Worm (Caenorhabditis elegans) whole organism, L3 larva: ENCODE measurements around the gene tps-2.
A peak's percentile ranks its signal among the peaks of the same experiment; 100 is the strongest.

Source experiments
- R02D3.7 ChIP-seq: fragments of 150-350 bp; optimal IDR thresholded peaks from 2 replicates; lab custom pipeline; 2014; ENCODE audit warnings: missing biosample characterization, missing genetic modification characterization
- ama-1 ChIP-seq: fragments of 150-350 bp; optimal IDR thresholded peaks from 2 replicates; lab custom pipeline; 2018
- ceh-28 ChIP-seq: fragments of 150-350 bp; optimal IDR thresholded peaks from 2 replicates; lab custom pipeline; 2014; ENCODE audit warnings: missing biosample characterization, missing genetic modification reagents, missing genetic modification characterization
- ceh-82 ChIP-seq: fragments of 150-350 bp; optimal IDR thresholded peaks from 2 replicates; lab custom pipeline; 2014; ENCODE audit warnings: missing biosample characterization, missing genetic modification characterization
- ceh-9 ChIP-seq: sonication (generic microtip); optimal IDR thresholded peaks from 2 replicates; lab custom pipeline; 2018; ENCODE audit warnings: missing biosample characterization, missing genetic modification characterization
- egl-5 ChIP-seq: fragments of 150-350 bp; optimal IDR thresholded peaks from 2 replicates; lab custom pipeline; 2017; ENCODE audit warnings: missing biosample characterization, missing genetic modification reagents, missing genetic modification characterization, inconsistent platforms
- elt-1 ChIP-seq: fragments of 150-350 bp; optimal IDR thresholded peaks from 2 replicates; lab custom pipeline; 2014; ENCODE audit warnings: missing biosample characterization, missing genetic modification characterization
- elt-2 ChIP-seq: sonication (generic microtip); optimal IDR thresholded peaks from 2 replicates; lab custom pipeline; 2016; ENCODE audit warnings: missing genetic modification reagents, mild to moderate bottlenecking, missing genetic modification characterization, missing compliant biosample characterization
- elt-3 ChIP-seq, 3 experiments: fragments of 150-350 bp in 1 of 3; sonication (generic microtip) in 2 of 3; optimal IDR thresholded peaks; 2 replicates in 2 of 3; 4 replicates in 1 of 3; lab custom pipeline; 2014 to 2017; ENCODE audit warnings: missing biosample characterization in 3 of 3, missing genetic modification characterization in 3 of 3
- fos-1 ChIP-seq: fragments of 150-350 bp; optimal IDR thresholded peaks from 2 replicates; lab custom pipeline; 2014; ENCODE audit warnings: missing biosample characterization, missing genetic modification characterization
- hmg-11 ChIP-seq: sonication (generic microtip); optimal IDR thresholded peaks from 2 replicates; lab custom pipeline; 2016; ENCODE audit warnings: missing genetic modification characterization, missing compliant biosample characterization
- jun-1 ChIP-seq: fragments of 150-350 bp; optimal IDR thresholded peaks from 2 replicates; lab custom pipeline; 2014; ENCODE audit warnings: missing biosample characterization, missing genetic modification reagents, missing genetic modification characterization
- lin-15B ChIP-seq: fragments of 150-350 bp; optimal IDR thresholded peaks from 2 replicates; lab custom pipeline; 2014; ENCODE audit warnings: missing biosample characterization, missing genetic modification characterization
- lsy-12 ChIP-seq: sonication (generic microtip); optimal IDR thresholded peaks from 2 replicates; lab custom pipeline; 2016; ENCODE audit warnings: mild to moderate bottlenecking, missing genetic modification characterization, missing compliant biosample characterization
- mdl-1 ChIP-seq: fragments of 150-350 bp; optimal IDR thresholded peaks from 2 replicates; lab custom pipeline; 2014; ENCODE audit warnings: missing biosample characterization, missing genetic modification characterization
- nfya-1 ChIP-seq: sonication (generic microtip); optimal IDR thresholded peaks from 2 replicates; lab custom pipeline; 2017; ENCODE audit warnings: missing genetic modification characterization, mild to moderate bottlenecking, missing compliant biosample characterization, antibody characterized with exemption, moderate library complexity; ENCODE audit not compliant: insufficient read depth
- nhr-23 ChIP-seq: fragments of 150-350 bp; optimal IDR thresholded peaks from 2 replicates; lab custom pipeline; 2014; ENCODE audit warnings: missing biosample characterization, missing genetic modification reagents, missing genetic modification characterization
- nhr-25 ChIP-seq: sonication (generic microtip); optimal IDR thresholded peaks from 2 replicates; lab custom pipeline; 2017; ENCODE audit warnings: missing biosample characterization, missing genetic modification characterization
- nhr-28 ChIP-seq: fragments of 150-350 bp; optimal IDR thresholded peaks from 2 replicates; lab custom pipeline; 2014; ENCODE audit warnings: missing biosample characterization, missing genetic modification characterization
- nhr-43 ChIP-seq: sonication (generic microtip); optimal IDR thresholded peaks from 2 replicates; lab custom pipeline; 2016; ENCODE audit warnings: mild to moderate bottlenecking, missing genetic modification characterization, missing compliant biosample characterization; ENCODE audit not compliant: poor library complexity, severe bottlenecking
- nhr-77 ChIP-seq: fragments of 150-350 bp; optimal IDR thresholded peaks from 2 replicates; lab custom pipeline; 2014; ENCODE audit warnings: missing biosample characterization, missing genetic modification characterization
- pha-4 ChIP-seq: fragments of 150-350 bp; optimal IDR thresholded peaks from 2 replicates; lab custom pipeline; 2014; ENCODE audit warnings: missing biosample characterization, missing genetic modification reagents, missing genetic modification characterization
- pqm-1 ChIP-seq: fragments of 150-350 bp; optimal IDR thresholded peaks from 2 replicates; lab custom pipeline; 2017; ENCODE audit warnings: missing biosample characterization, missing genetic modification characterization, inconsistent platforms
- skn-1 ChIP-seq: fragments of 150-350 bp; optimal IDR thresholded peaks from 2 replicates; lab custom pipeline; 2014; ENCODE audit warnings: missing biosample characterization, missing genetic modification characterization
- snpc-4 ChIP-seq: fragments of 150-350 bp; optimal IDR thresholded peaks from 2 replicates; lab custom pipeline; 2014; ENCODE audit warnings: missing biosample characterization, missing genetic modification characterization
- unc-39 ChIP-seq: sonication (generic microtip); optimal IDR thresholded peaks from 4 replicates; lab custom pipeline; 2017; ENCODE audit warnings: missing biosample characterization, missing genetic modification characterization
- unc-62 ChIP-seq: fragments of 150-350 bp; sonication (generic microtip); optimal IDR thresholded peaks from 4 replicates; lab custom pipeline; 2014; ENCODE audit warnings: missing biosample characterization, missing genetic modification reagents, missing genetic modification characterization
- zag-1 ChIP-seq: fragments of 150-350 bp; optimal IDR thresholded peaks from 2 replicates; lab custom pipeline; 2014; ENCODE audit warnings: missing biosample characterization, missing genetic modification characterization
- ztf-11 ChIP-seq: fragments of 150-350 bp; optimal IDR thresholded peaks from 2 replicates; lab custom pipeline; 2014; ENCODE audit warnings: missing biosample characterization, missing genetic modification characterization
- ztf-4 ChIP-seq: fragments of 150-350 bp; optimal IDR thresholded peaks from 2 replicates; lab custom pipeline; 2014; ENCODE audit warnings: missing biosample characterization, missing genetic modification characterization

The tps-2 gene

DNA sequence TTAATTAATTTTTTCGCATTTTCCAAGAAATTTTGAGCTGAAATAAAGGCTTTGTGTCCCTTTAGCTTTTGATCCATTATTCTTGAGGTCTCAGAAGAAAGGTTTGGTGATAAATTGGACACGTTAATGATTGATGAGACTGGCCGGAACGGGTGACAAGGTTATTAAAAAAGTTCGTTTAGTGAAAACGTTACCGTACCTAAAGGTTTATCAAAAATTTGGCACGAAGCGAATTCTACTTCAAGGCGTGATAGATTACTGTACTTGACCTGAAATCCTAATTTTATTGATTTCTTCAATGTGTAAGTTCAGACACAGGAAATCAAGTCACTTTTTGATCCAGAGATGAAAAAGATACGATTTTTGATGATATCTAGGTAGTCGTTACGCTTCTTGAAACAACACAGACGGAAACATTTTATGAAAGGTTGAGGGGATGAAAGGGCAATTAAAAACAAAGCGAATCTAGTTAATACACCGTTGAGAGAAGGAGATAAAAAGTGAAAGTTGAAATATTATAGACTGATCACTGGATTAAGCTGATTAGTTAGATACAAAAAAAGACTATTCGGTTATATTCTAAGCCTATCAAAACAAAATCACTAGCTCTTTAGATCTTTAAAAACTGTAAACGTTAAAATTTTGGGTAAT, 9.9 kb downstream of the tps-2 start:
- peak; percentile 15 for TF ChIP-seq elt-2
- no peak for TF ChIP-seq nhr-43
- peak; percentile 39 for TF ChIP-seq elt-1 (tag; lab: Kevin White, UChicago)
- TF ChIP-seq ama-1 (lab: Kevin White, UChicago): peak; percentile 65
- no peak for TF ChIP-seq mdl-1 (tag; lab: Kevin White, UChicago)
- TF ChIP-seq egl-5: no peak
- TF ChIP-seq ztf-4 (tag; lab: Kevin White, UChicago): peak; percentile 24
- TF ChIP-seq ceh-82 (tag; lab: Kevin White, UChicago): no peak

DNA sequence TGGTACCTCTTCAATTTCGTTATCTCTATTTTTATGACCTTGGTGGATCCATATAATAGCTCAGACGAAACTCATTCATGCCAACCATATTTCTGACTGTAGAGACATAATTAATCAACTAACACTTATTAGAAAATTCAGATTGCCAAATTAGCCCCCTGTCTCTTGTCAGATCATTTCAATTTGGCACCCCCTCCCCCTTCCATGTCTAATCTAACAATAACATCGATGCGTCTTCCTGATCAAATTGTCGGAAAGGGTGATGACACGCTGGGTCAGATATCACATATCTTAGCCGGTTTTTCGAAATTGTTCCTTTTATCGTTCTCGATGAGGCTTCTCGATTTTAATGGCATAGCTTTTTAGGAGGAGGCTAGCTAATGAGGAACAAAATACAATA, 10.6 kb downstream of the tps-2 start:
- no peak for TF ChIP-seq mdl-1 (tag; lab: Kevin White, UChicago)
- peak; percentile 45 for TF ChIP-seq ama-1 (lab: Kevin White, UChicago)

DNA sequence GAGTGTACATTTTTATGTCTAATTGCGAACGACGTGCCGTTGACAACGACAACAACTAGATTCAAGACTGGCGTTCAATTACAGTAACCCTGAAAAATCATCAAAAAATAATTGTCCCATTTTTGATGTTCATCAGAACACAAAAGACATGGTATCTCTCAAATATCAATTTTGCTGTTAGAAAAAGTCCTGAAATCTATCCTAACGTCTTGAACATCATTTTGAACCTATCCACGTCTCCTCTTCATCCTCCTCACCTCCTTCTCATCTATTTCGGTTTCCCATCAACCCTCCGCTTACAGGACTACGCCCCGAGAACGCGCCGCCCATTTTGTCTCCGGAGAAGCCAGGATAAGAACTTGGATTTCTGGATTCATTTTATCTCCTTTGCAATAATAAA, 15.0 kb downstream of the tps-2 start, which contains the start of gene mltn-9:
mltn-9 (plus strand) TSS at position 301 of the 400 bp plus-strand sequence.
- TF ChIP-seq lsy-12: no peak

DNA sequence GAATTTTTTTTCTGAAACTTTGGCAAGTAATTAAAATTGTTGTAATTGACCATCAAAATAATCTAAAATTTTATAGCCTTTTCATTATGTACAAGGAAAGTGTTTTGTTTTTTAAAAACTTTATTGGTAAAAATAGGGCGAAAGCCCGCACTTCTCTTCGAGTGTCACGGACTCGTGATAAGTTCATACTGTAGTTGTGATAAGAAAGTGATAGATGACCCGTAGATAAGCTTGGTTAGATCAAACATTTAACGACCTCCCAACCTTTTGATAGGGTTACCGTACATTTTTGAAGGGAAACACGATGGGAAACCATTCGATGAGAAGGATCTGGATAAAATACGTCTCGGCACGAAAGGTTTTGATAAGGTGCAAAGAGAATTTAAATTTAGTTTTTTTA, 15.7 kb downstream of the tps-2 start:
- TF ChIP-seq egl-5 (no peak), ztf-11 (tag; lab: Kevin White, UChicago) (no peak), elt-2 (peak; percentile 28), lin-15B (tag; lab: Kevin White, UChicago) (no peak), elt-3 (tag; optimal IDR thresholded peaks at IDR 0.05; lab: Kevin White, UChicago) (peak in 1 of 3 experiments; percentile 64), ceh-9 (tag; lab: Kevin White, UChicago) (no peak), nhr-77 (no peak), jun-1 (tag; lab: Kevin White, UChicago) (no peak), nhr-28 (tag; lab: Kevin White, UChicago) (no peak), unc-62 (GFP tag; lab: Kevin White, UChicago) (no peak), unc-39 (no peak), skn-1 (tag; lab: Kevin White, UChicago) (no peak), fos-1 (tag; lab: Kevin White, UChicago) (no peak), ceh-28 (tag; lab: Kevin White, UChicago) (no peak), snpc-4 (tag; lab: Kevin White, UChicago) (no peak), nhr-43 (peak; percentile 21), mdl-1 (tag; lab: Kevin White, UChicago) (no peak), nhr-23 (peak; percentile 57)
- TF ChIP-seq, all 47 proteins: peak for 4

DNA sequence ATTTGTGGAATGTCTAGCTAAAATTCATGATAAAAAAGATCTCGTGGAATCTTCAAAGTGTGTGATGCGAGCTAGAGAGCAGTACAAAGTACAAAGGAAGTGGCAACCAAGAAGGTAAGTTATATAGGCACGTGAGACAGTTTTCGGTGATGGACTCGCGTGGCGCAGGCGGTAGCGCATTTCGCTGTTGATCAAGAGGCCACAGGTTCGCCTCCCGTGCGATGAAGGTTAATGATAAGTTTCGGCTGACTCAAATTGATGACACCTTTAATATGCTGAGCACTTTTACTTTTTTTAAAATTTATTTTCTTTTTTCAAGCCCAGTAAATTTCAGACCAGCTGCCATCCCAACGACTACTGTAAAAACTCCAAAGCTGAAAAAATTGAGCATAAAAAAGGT, 16.2 kb downstream of the tps-2 start:
- TF ChIP-seq nhr-77 (peak; percentile 10), ztf-11 (tag; lab: Kevin White, UChicago) (no peak), elt-3 (tag; optimal IDR thresholded peaks at IDR 0.05; lab: Kevin White, UChicago) (no peak), ama-1 (lab: Kevin White, UChicago) (peak; percentile 30), ztf-4 (tag; lab: Kevin White, UChicago) (no peak), nhr-43 (peak; percentile 11), nfya-1 (tag; lab: Kevin White, UChicago) (peak; percentile 4), nhr-25 (tag; lab: Kevin White, UChicago) (peak; percentile 19), lsy-12 (peak; percentile 48)

DNA sequence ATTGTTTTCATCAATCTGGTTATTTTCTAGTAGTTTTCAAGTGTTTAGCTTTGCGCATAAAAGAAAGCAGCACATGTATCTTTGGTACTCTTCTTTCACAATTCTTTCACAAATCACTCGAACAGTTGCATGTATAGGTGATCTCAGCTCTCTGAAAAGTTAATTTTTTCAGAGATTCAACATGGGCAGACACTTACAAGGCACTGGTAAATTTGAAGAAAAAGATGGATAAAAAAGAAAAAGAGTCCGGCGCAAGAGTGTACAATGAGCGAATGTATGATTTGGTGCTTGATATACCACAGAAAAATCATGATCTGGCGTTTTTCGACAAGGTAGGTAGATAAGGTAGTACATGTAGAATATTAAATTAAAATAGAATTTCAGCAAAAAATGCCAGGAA, 17.5 kb downstream of the tps-2 start:
- no peak for TF ChIP-seq elt-3 (tag; optimal IDR thresholded peaks at IDR 0.05; lab: Kevin White, UChicago)
- no peak for TF ChIP-seq zag-1 (tag; lab: Kevin White, UChicago)
- TF ChIP-seq R02D3.7 (tag; lab: Kevin White, UChicago): no peak
- TF ChIP-seq hmg-11 (tag; lab: Kevin White, UChicago): no peak
- TF ChIP-seq pqm-1: no peak
- TF ChIP-seq pha-4 (tag; lab: Kevin White, UChicago): no peak
- no peak for TF ChIP-seq ceh-82 (tag; lab: Kevin White, UChicago)
- TF ChIP-seq fos-1 (tag; lab: Kevin White, UChicago): no peak
